Fruit fly (Drosophila melanogaster) Kc167 (cell line): ENCODE results near the gene ClC-c.

Source experiments
- Myc ChIP-seq: fragments of >200 bp; optimal IDR thresholded peaks from 2 replicates; lab custom pipeline; 2017; ENCODE audit warnings: missing external identifiers
- Sin3A ChIP-seq: fragments of >200 bp; optimal IDR thresholded peaks from 2 replicates; lab custom pipeline; 2018; ENCODE audit warnings: missing external identifiers
- insv ChIP-seq: fragments of >200 bp; optimal IDR thresholded peaks from 3 replicates; lab custom pipeline; 2018; ENCODE audit warnings: missing external identifiers

dm6 chr3L:16136819-16137553 is 46.7 kb downstream of the ClC-c start:
- TF ChIP-seq insv (no peak), Sin3A (lab: Kevin White, UChicago) (no peak), Myc (lab: Kevin White, UChicago) (no peak)
